Fruit fly (Drosophila melanogaster): ENCODE measurements around the gene SLIRP1.

- TF ChIP-seq CG10565 (GFP tag; optimal IDR thresholded peaks at IDR 0.05) (no peak), Camta (GFP tag; optimal IDR thresholded peaks at IDR 0.05) (no peak), cas (GFP tag; IDR thresholded peaks at IDR 0.05) (no peak), Six4 (GFP tag; optimal IDR thresholded peaks at IDR 0.05) (no peak), scrt (GFP tag; optimal IDR thresholded peaks at IDR 0.05) (no peak), bsh (GFP tag; optimal IDR thresholded peaks at IDR 0.05) (no peak)
Observed at dm6 chrX:21323171-21323695, 4.1 kb upstream of the SLIRP1 start.

Measured in whole organism, embryonic.